Worm (Caenorhabditis elegans) whole organism, L3 larva: Measurements from ENCODE around the gene rocf-1.

ENCODE experiments used
- elt-3 ChIP-seq, 3 experiments: fragments of 150-350 bp in 1 of 3; sonication (generic microtip) in 2 of 3; optimal IDR thresholded peaks; 2 replicates in 2 of 3; 4 replicates in 1 of 3; lab custom pipeline; 2014 to 2017; ENCODE audit warnings: missing biosample characterization in 3 of 3, missing genetic modification characterization in 3 of 3
- fkh-10 ChIP-seq: sonication (generic microtip); optimal IDR thresholded peaks from 2 replicates; lab custom pipeline; 2017; ENCODE audit warnings: missing biosample characterization, missing genetic modification reagents, missing genetic modification characterization
- lin-39 ChIP-seq: fragments of 150-350 bp; optimal IDR thresholded peaks from 2 replicates; lab custom pipeline; 2018; ENCODE audit warnings: missing biosample characterization, missing genetic modification reagents, missing genetic modification characterization
- nhr-23 ChIP-seq: fragments of 150-350 bp; optimal IDR thresholded peaks from 2 replicates; lab custom pipeline; 2014; ENCODE audit warnings: missing biosample characterization, missing genetic modification reagents, missing genetic modification characterization
- nhr-43 ChIP-seq: sonication (generic microtip); optimal IDR thresholded peaks from 2 replicates; lab custom pipeline; 2016; ENCODE audit warnings: mild to moderate bottlenecking, missing genetic modification characterization, missing compliant biosample characterization; ENCODE audit not compliant: poor library complexity, severe bottlenecking
- pha-4 ChIP-seq: fragments of 150-350 bp; optimal IDR thresholded peaks from 2 replicates; lab custom pipeline; 2014; ENCODE audit warnings: missing biosample characterization, missing genetic modification reagents, missing genetic modification characterization
- unc-39 ChIP-seq: sonication (generic microtip); optimal IDR thresholded peaks from 4 replicates; lab custom pipeline; 2017; ENCODE audit warnings: missing biosample characterization, missing genetic modification characterization
- unc-62 ChIP-seq: fragments of 150-350 bp; sonication (generic microtip); optimal IDR thresholded peaks from 4 replicates; lab custom pipeline; 2014; ENCODE audit warnings: missing biosample characterization, missing genetic modification reagents, missing genetic modification characterization

DNA sequence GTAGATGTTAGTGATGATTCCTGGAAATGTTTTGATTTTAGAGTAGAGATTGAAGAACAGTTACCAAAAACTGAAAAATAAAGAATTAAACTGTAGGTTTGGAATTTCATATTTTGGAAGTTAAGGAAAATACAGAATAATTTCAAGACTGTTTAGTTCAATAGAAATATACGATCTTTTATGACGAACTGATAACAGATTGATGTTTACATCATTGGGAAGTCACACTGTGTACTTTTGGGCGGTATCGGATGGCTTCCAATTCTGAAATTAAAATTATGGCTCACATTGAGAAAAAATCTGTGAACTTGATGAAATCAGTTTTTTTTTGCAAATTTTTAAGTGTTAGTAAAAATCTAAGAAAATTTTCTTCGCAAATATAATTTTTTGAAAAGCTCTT is 31.8 kb downstream of the rocf-1 start, which contains the start of gene T26H5.8:
- no peak for TF ChIP-seq nhr-23 (tag; lab: Kevin White, UChicago)
- no peak for TF ChIP-seq unc-62 (GFP tag; lab: Kevin White, UChicago)
- no peak for TF ChIP-seq elt-3 (tag; optimal IDR thresholded peaks at IDR 0.05; lab: Kevin White, UChicago)
- TF ChIP-seq unc-39: no peak
- peak; percentile 90 for TF ChIP-seq pha-4 (tag; lab: Kevin White, UChicago)
- TF ChIP-seq nhr-43 (tag; lab: Kevin White, UChicago): no peak
- TF ChIP-seq lin-39 (tag; lab: Kevin White, UChicago): no peak
- no peak for TF ChIP-seq fkh-10 (GFP tag; lab: Kevin White, UChicago)
